Fruit fly (Drosophila melanogaster) whole organism, embryonic: ENCODE data around the gene form3.

Experiments
- Asciz ChIP-seq: fragments of 200-800 bp; sonication (Bioruptor generic); optimal IDR thresholded peaks from 2 replicates; lab custom pipeline; 2017; ENCODE audit warnings: missing biosample characterization, mild to moderate bottlenecking, missing genetic modification characterization, missing genetic modification reagents
- Atf3 ChIP-seq: fragments of 200-800 bp; sonication (Bioruptor generic); optimal IDR thresholded peaks from 3 replicates; lab custom pipeline; 2016; ENCODE audit warnings: missing biosample characterization, missing genetic modification characterization
- CG1024 ChIP-seq: fragments of 200-800 bp; sonication (Bioruptor generic); IDR thresholded peaks from 2 replicates; pipeline ENCODE4 v1.3.6; 2022; ENCODE audit warnings: missing biosample characterization, missing genetic modification characterization
- CG10366 ChIP-seq: fragments of 200-800 bp; sonication (Bioruptor generic); IDR thresholded peaks from 2 replicates; pipeline ENCODE4 v1.3.6; 2022; ENCODE audit warnings: missing biosample characterization, missing genetic modification characterization
- CG11695 ChIP-seq: fragments of 200-800 bp; sonication (Bioruptor generic); IDR thresholded peaks from 3 replicates; pipeline ENCODE4 v1.3.6; 2022; ENCODE audit warnings: missing biosample characterization, missing genetic modification characterization
- CG13123 ChIP-seq: fragments of 200-800 bp; sonication (Bioruptor generic); optimal IDR thresholded peaks from 2 replicates; lab custom pipeline; 2016; ENCODE audit warnings: missing biosample characterization, missing genetic modification characterization
- CG17361 ChIP-seq: fragments of 200-800 bp; sonication (Bioruptor generic); IDR thresholded peaks from 3 replicates; pipeline ENCODE4 v1.3.6; 2022; ENCODE audit warnings: missing biosample characterization, missing genetic modification characterization
- CG17802 ChIP-seq: fragments of 200-800 bp; sonication (Bioruptor generic); optimal IDR thresholded peaks from 2 replicates; lab custom pipeline; 2018; ENCODE audit warnings: missing biosample characterization, mild to moderate bottlenecking, missing genetic modification characterization, moderate library complexity
- CG18599 ChIP-seq: fragments of 200-800 bp; sonication (Bioruptor generic); optimal IDR thresholded peaks from 3 replicates; lab custom pipeline; 2017; ENCODE audit warnings: missing biosample characterization, missing genetic modification characterization, mild to moderate bottlenecking, moderate library complexity, missing genetic modification reagents
- CG18764 ChIP-seq: fragments of 200-800 bp; sonication (Bioruptor generic); optimal IDR thresholded peaks from 3 replicates; lab custom pipeline; 2016; ENCODE audit warnings: missing biosample characterization, missing genetic modification characterization
- CG32532 ChIP-seq: fragments of 200-800 bp; sonication (Bioruptor generic); IDR thresholded peaks from 2 replicates; pipeline ENCODE4 v1.3.6; 2022; ENCODE audit warnings: missing biosample characterization, missing genetic modification characterization
- CG32772 ChIP-seq: fragments of 200-800 bp; sonication (Bioruptor generic); IDR thresholded peaks from 2 replicates; pipeline ENCODE4 v1.3.6; 2022; ENCODE audit warnings: missing biosample characterization, missing genetic modification characterization
- CG33213 ChIP-seq: fragments of 200-800 bp; sonication (Bioruptor generic); optimal IDR thresholded peaks from 3 replicates; lab custom pipeline; 2016; ENCODE audit warnings: missing biosample characterization, missing genetic modification characterization
- CG4617 ChIP-seq: fragments of 200-800 bp; sonication (Bioruptor generic); optimal IDR thresholded peaks from 3 replicates; lab custom pipeline; 2016; ENCODE audit warnings: missing biosample characterization, missing genetic modification characterization, borderline replicate concordance
- CG4730 ChIP-seq: fragments of 200-800 bp; sonication (Bioruptor generic); IDR thresholded peaks from 2 replicates; pipeline ENCODE4 v1.3.6; 2022; ENCODE audit warnings: missing biosample characterization, missing genetic modification characterization
- CG4854 ChIP-seq: fragments of 200-800 bp; sonication (Bioruptor generic); optimal IDR thresholded peaks from 2 replicates; lab custom pipeline; 2016; ENCODE audit warnings: missing biosample characterization, missing genetic modification characterization, inconsistent platforms
- CG6654 ChIP-seq: fragments of 200-800 bp; sonication (Bioruptor generic); optimal IDR thresholded peaks from 2 replicates; lab custom pipeline; 2017; ENCODE audit warnings: missing biosample characterization, mild to moderate bottlenecking, missing genetic modification characterization
- CG6683 ChIP-seq: fragments of 200-800 bp; sonication (Bioruptor generic); optimal IDR thresholded peaks from 2 replicates; lab custom pipeline; 2017; ENCODE audit warnings: missing biosample characterization, mild to moderate bottlenecking, missing genetic modification characterization, missing genetic modification reagents
- CG7556 ChIP-seq: fragments of 200-800 bp; sonication (Bioruptor generic); optimal IDR thresholded peaks from 2 replicates; lab custom pipeline; 2017; ENCODE audit warnings: missing biosample characterization, mild to moderate bottlenecking, missing genetic modification characterization
- CG7987 ChIP-seq: fragments of 200-800 bp; sonication (Bioruptor generic); optimal IDR thresholded peaks from 2 replicates; lab custom pipeline; 2018; ENCODE audit warnings: missing biosample characterization, mild to moderate bottlenecking, missing genetic modification characterization, moderate library complexity
- CG8089 ChIP-seq: fragments of 200-800 bp; sonication (Bioruptor generic); optimal IDR thresholded peaks from 3 replicates; lab custom pipeline; 2016; ENCODE audit warnings: missing biosample characterization, missing genetic modification characterization
- CG8290 ChIP-seq, 3 experiments: fragments of 200-800 bp; sonication (Bioruptor generic); optimal IDR thresholded peaks; 2 replicates each; lab custom pipeline; 2016 to 2019; ENCODE audit warnings: missing biosample characterization in 3 of 3, missing genetic modification characterization in 3 of 3, mild to moderate bottlenecking in 2 of 3, moderate library complexity in 1 of 3
- CG9727 ChIP-seq: fragments of 200-800 bp; sonication (Bioruptor generic); optimal IDR thresholded peaks from 3 replicates; lab custom pipeline; 2017; ENCODE audit warnings: missing biosample characterization, mild to moderate bottlenecking, missing genetic modification characterization
- CG9932 ChIP-seq: fragments of 200-800 bp; sonication (Bioruptor generic); IDR thresholded peaks from 2 replicates; pipeline ENCODE4 v1.3.6; 2022; ENCODE audit warnings: missing biosample characterization, missing genetic modification characterization
- CoRest ChIP-seq: fragments of 200-800 bp; sonication (Bioruptor generic); optimal IDR thresholded peaks from 3 replicates; lab custom pipeline; 2018; ENCODE audit warnings: missing biosample characterization, mild to moderate bottlenecking, missing genetic modification characterization, moderate library complexity
- Dek ChIP-seq: fragments of 200-800 bp; sonication (Bioruptor generic); optimal IDR thresholded peaks from 3 replicates; lab custom pipeline; 2019; ENCODE audit warnings: missing biosample characterization, mild to moderate bottlenecking, missing genetic modification characterization, moderate library complexity
- E2f1 ChIP-seq: fragments of 200-800 bp; sonication (Bioruptor generic); IDR thresholded peaks from 2 replicates; pipeline ENCODE4 v1.3.6; 2022; ENCODE audit warnings: missing biosample characterization, missing genetic modification characterization
- Elba2 ChIP-seq: fragments of 200-800 bp; sonication (Bioruptor generic); optimal IDR thresholded peaks from 3 replicates; lab custom pipeline; 2016; ENCODE audit warnings: missing biosample characterization, missing genetic modification characterization
- HLH3B ChIP-seq: fragments of 200-800 bp; sonication (Bioruptor generic); IDR thresholded peaks from 2 replicates; pipeline ENCODE4 v1.3.6; 2022; ENCODE audit warnings: missing biosample characterization, missing genetic modification characterization
- Myb ChIP-seq: fragments of 200-800 bp; sonication (Bioruptor generic); optimal IDR thresholded peaks from 2 replicates; lab custom pipeline; 2016; ENCODE audit warnings: missing biosample characterization, missing genetic modification characterization
- Poxn ChIP-seq: fragments of 200-800 bp; sonication (Bioruptor generic); IDR thresholded peaks from 2 replicates; pipeline ENCODE4 v1.3.6; 2022; ENCODE audit warnings: missing biosample characterization, missing genetic modification characterization
- Scr ChIP-seq: fragments of 200-800 bp; sonication (Bioruptor generic); IDR thresholded peaks from 2 replicates; pipeline ENCODE4 v1.3.6; 2022; ENCODE audit warnings: missing biosample characterization, missing genetic modification characterization; ENCODE audit not compliant: partially characterized antibody
- Stat92E ChIP-seq, 3 experiments: fragments of >200 bp in 2 of 3; fragments of 200-800 bp in 1 of 3; sonication (Bioruptor generic) in 1 of 3; optimal IDR thresholded peaks; 2 replicates each; lab custom pipeline; 2017 to 2019; ENCODE audit warnings: missing biosample characterization in 3 of 3, missing genetic modification characterization in 3 of 3, mild to moderate bottlenecking in 1 of 3, moderate library complexity in 1 of 3
- ac ChIP-seq: fragments of 200-800 bp; sonication (Bioruptor generic); optimal IDR thresholded peaks from 3 replicates; lab custom pipeline; 2017; ENCODE audit warnings: missing biosample characterization, mild to moderate bottlenecking, missing genetic modification characterization
- ap ChIP-seq: fragments of 200-800 bp; sonication (Bioruptor generic); IDR thresholded peaks from 2 replicates; pipeline ENCODE4 v1.3.6; 2022; ENCODE audit warnings: missing biosample characterization, missing genetic modification characterization
- bcd ChIP-seq: fragments of 200-800 bp; sonication (Bioruptor generic); optimal IDR thresholded peaks from 2 replicates; lab custom pipeline; 2017; ENCODE audit warnings: missing biosample characterization, mild to moderate bottlenecking, missing genetic modification characterization
- cato ChIP-seq: fragments of 200-800 bp; sonication (Bioruptor generic); optimal IDR thresholded peaks from 2 replicates; lab custom pipeline; 2016; ENCODE audit warnings: missing biosample characterization, missing genetic modification characterization, borderline replicate concordance
- dm ChIP-seq: fragments of 200-800 bp; sonication (Bioruptor generic); optimal IDR thresholded peaks from 3 replicates; lab custom pipeline; 2016; ENCODE audit warnings: missing biosample characterization, missing genetic modification characterization
- grn ChIP-seq: fragments of 200-800 bp; sonication (Bioruptor generic); optimal IDR thresholded peaks from 3 replicates; lab custom pipeline; 2017; ENCODE audit warnings: missing biosample characterization, missing genetic modification characterization
- lmd ChIP-seq: fragments of 200-800 bp; sonication (Bioruptor generic); IDR thresholded peaks from 2 replicates; pipeline ENCODE4 v1.3.6; 2022; ENCODE audit warnings: missing biosample characterization, missing genetic modification characterization
- lola ChIP-seq, 3 experiments: fragments of >200 bp in 2 of 3; fragments of 200-800 bp in 1 of 3; sonication (Bioruptor generic) in 1 of 3; optimal IDR thresholded peaks; 2 replicates each; lab custom pipeline; 2017 to 2019; ENCODE audit warnings: missing biosample characterization in 3 of 3, missing genetic modification characterization in 3 of 3, mild to moderate bottlenecking in 1 of 3, moderate library complexity in 1 of 3
- oc ChIP-seq: fragments of 200-800 bp; sonication (Bioruptor generic); optimal IDR thresholded peaks from 2 replicates; lab custom pipeline; 2018; ENCODE audit warnings: missing biosample characterization, mild to moderate bottlenecking, missing genetic modification characterization, moderate library complexity
- ranshi ChIP-seq: fragments of 200-800 bp; sonication (Bioruptor generic); IDR thresholded peaks from 2 replicates; pipeline ENCODE4 v1.3.6; 2022; ENCODE audit warnings: missing biosample characterization, missing genetic modification characterization
- sens ChIP-seq: fragments of 200-800 bp; sonication (Bioruptor generic); peaks from one replicate; lab custom pipeline; 2016; ENCODE audit warnings: missing biosample characterization, missing genetic modification characterization
- sr ChIP-seq: fragments of 200-800 bp; sonication (Bioruptor generic); IDR thresholded peaks from 3 replicates; pipeline ENCODE4 v1.3.6; 2022; ENCODE audit warnings: missing biosample characterization, missing genetic modification characterization
- trem ChIP-seq: fragments of 200-800 bp; optimal IDR thresholded peaks from 3 replicates; lab custom pipeline; 2019; ENCODE audit warnings: missing biosample characterization, mild to moderate bottlenecking, missing genetic modification characterization, moderate library complexity
- unc-4 ChIP-seq: fragments of 200-800 bp; sonication (Bioruptor generic); IDR thresholded peaks from 2 replicates; pipeline ENCODE4 v1.3.6; 2022; ENCODE audit warnings: missing biosample characterization, missing genetic modification characterization; ENCODE audit not compliant: partially characterized antibody
- zfh1 ChIP-seq: fragments of 200-800 bp; sonication (Bioruptor generic); IDR thresholded peaks from 3 replicates; pipeline ENCODE4 v1.3.6; 2022; ENCODE audit warnings: missing biosample characterization, missing genetic modification characterization

The form3 gene

dm6 chr3L:7151521-7152465 lies 57.2 kb downstream of the form3 start (continued):
- peak; percentile 1 for TF ChIP-seq CG17802 (tag; lab: Kevin White, UChicago)
- TF ChIP-seq HLH3B (GFP tag; lab: Robert Waterston, UW), result peak; percentile 66
- TF ChIP-seq Asciz (GFP tag; lab: Kevin White, UChicago), result peak; percentile 43
- no peak for TF ChIP-seq CG18599
- TF ChIP-seq cato, result no peak
- TF ChIP-seq lola (GFP tag; optimal IDR thresholded peaks at IDR 0.05; lab: Kevin White, UChicago), result peak in 1 of 3 experiments; percentile 71
- no peak for TF ChIP-seq Stat92E (GFP tag; optimal IDR thresholded peaks at IDR 0.05; lab: Kevin White, UChicago)
- TF ChIP-seq ac (GFP tag; lab: Kevin White, UChicago), result no peak
- no peak for TF ChIP-seq Myb (GFP tag; lab: Kevin White, UChicago)
- TF ChIP-seq CG4854 (GFP tag; lab: Kevin White, UChicago), result no peak
- peak; percentile 46; the same call in 2 of the 3 replicates for TF ChIP-seq CG11695 (GFP tag; lab: Robert Waterston, UW)
- TF ChIP-seq CG18764, result peak; percentile 45
- TF ChIP-seq Elba2 (GFP tag; lab: Kevin White, UChicago), result no peak
- peak; percentile 65 for TF ChIP-seq E2f1 (GFP tag; lab: Robert Waterston, UW)
- no peak for TF ChIP-seq grn (GFP tag; lab: Kevin White, UChicago)
- TF ChIP-seq dm (GFP tag; lab: Kevin White, UChicago), result no peak
- no peak for TF ChIP-seq CG9932
- TF ChIP-seq sr (GFP tag; lab: Robert Waterston, UW), result no peak
- TF ChIP-seq oc (tag; lab: Kevin White, UChicago), result no peak
- TF ChIP-seq CG4617 (GFP tag; lab: Kevin White, UChicago), result peak; percentile 12
- peak; percentile 19 for TF ChIP-seq bcd (GFP tag; lab: Kevin White, UChicago)
- TF ChIP-seq trem (tag; lab: Kevin White, UChicago), result peak; percentile 66
- peak; percentile 51 for TF ChIP-seq CoRest
- no peak for TF ChIP-seq CG33213 (GFP tag; lab: Kevin White, UChicago)
- peak; percentile 15 for TF ChIP-seq CG8290 (GFP tag; optimal IDR thresholded peaks at IDR 0.05; lab: Kevin White, UChicago)
- TF ChIP-seq CG8290 (tag; optimal IDR thresholded peaks at IDR 0.05; lab: Kevin White, UChicago), result no peak
- TF ChIP-seq CG32772 (GFP tag; lab: Robert Waterston, UW), result peak; percentile 69; the same call in 1 of the 2 replicates
- no peak for TF ChIP-seq CG6654 (GFP tag; lab: Kevin White, UChicago)
- TF ChIP-seq Atf3 (GFP tag; lab: Kevin White, UChicago), result peak; percentile 24
- TF ChIP-seq Scr (GFP tag; lab: Robert Waterston, UW), result no peak
- TF ChIP-seq ranshi (GFP tag; lab: Robert Waterston, UW), result peak; percentile 51; the same call in 1 of the 2 replicates
- TF ChIP-seq CG7556 (GFP tag; lab: Kevin White, UChicago), result peak; percentile 15
- TF ChIP-seq ap (GFP tag; lab: Robert Waterston, UW), result peak; percentile 32; the same call in 1 of the 2 replicates
- peak; percentile 26 for TF ChIP-seq CG13123
- no peak for TF ChIP-seq CG6683 (GFP tag; lab: Kevin White, UChicago)
- TF ChIP-seq CG17361 (GFP tag; lab: Robert Waterston, UW), result peak; percentile 78
- peak; percentile 70 for TF ChIP-seq zfh1
- TF ChIP-seq CG1024 (GFP tag; lab: Robert Waterston, UW), result peak; percentile 25; the same call in 1 of the 2 replicates
- TF ChIP-seq CG8089 (GFP tag; lab: Kevin White, UChicago), result no peak
- peak; percentile 51 for TF ChIP-seq CG9727 (GFP tag; lab: Kevin White, UChicago)
- no peak for TF ChIP-seq Poxn (GFP tag; lab: Robert Waterston, UW)
- no peak for TF ChIP-seq Dek
- peak; percentile 38 for TF ChIP-seq CG10366 (GFP tag; lab: Robert Waterston, UW)
- TF ChIP-seq sens (GFP tag; lab: Kevin White, UChicago), result peak; percentile 92
- no peak for TF ChIP-seq CG7987 (GFP tag; lab: Kevin White, UChicago)
- no peak for TF ChIP-seq unc-4
- no peak for TF ChIP-seq CG32532
- TF ChIP-seq lmd (GFP tag; lab: Robert Waterston, UW), result peak; percentile 70; the same call in 1 of the 2 replicates
- TF ChIP-seq CG4730 (GFP tag; lab: Robert Waterston, UW), result peak; percentile 48; the same call in 1 of the 2 replicates
